Fruit fly (Drosophila melanogaster) whole organism, embryonic: ENCODE results near the gene CG13248.

Experiments used
- B-H1 ChIP-seq: fragments of 200-800 bp; sonication (Bioruptor generic); IDR thresholded peaks from 3 replicates; pipeline ENCODE4 v1.3.6; 2022; ENCODE audit warnings: missing biosample characterization, missing genetic modification characterization
- Bteb2 ChIP-seq: fragments of 200-800 bp; sonication (Bioruptor generic); optimal IDR thresholded peaks from 2 replicates; lab custom pipeline; 2016; ENCODE audit warnings: missing biosample characterization, missing genetic modification characterization
- CG1024 ChIP-seq: fragments of 200-800 bp; sonication (Bioruptor generic); IDR thresholded peaks from 2 replicates; pipeline ENCODE4 v1.3.6; 2022; ENCODE audit warnings: missing biosample characterization, missing genetic modification characterization
- CG10543 ChIP-seq: fragments of 200-800 bp; sonication (Bioruptor generic); optimal IDR thresholded peaks from 3 replicates; lab custom pipeline; 2017; ENCODE audit warnings: missing biosample characterization, mild to moderate bottlenecking, missing genetic modification characterization, moderate library complexity
- CG12236 ChIP-seq: fragments of 200-800 bp; sonication (Bioruptor generic); optimal IDR thresholded peaks from 2 replicates; lab custom pipeline; 2016; ENCODE audit warnings: missing biosample characterization, missing genetic modification characterization
- CG13123 ChIP-seq: fragments of 200-800 bp; sonication (Bioruptor generic); optimal IDR thresholded peaks from 2 replicates; lab custom pipeline; 2016; ENCODE audit warnings: missing biosample characterization, missing genetic modification characterization
- CG13624 ChIP-seq: fragments of 200-800 bp; sonication (Bioruptor generic); optimal IDR thresholded peaks from 2 replicates; lab custom pipeline; 2016; ENCODE audit warnings: missing biosample characterization, missing genetic modification characterization
- CG13775 ChIP-seq: fragments of 200-800 bp; sonication (Bioruptor generic); optimal IDR thresholded peaks from 3 replicates; lab custom pipeline; 2017; ENCODE audit warnings: missing biosample characterization, mild to moderate bottlenecking, missing genetic modification characterization
- CG13894 ChIP-seq: fragments of 200-800 bp; sonication (Bioruptor generic); optimal IDR thresholded peaks from 3 replicates; lab custom pipeline; 2018; ENCODE audit warnings: missing biosample characterization, mild to moderate bottlenecking, missing genetic modification characterization, moderate library complexity
- CG17328 ChIP-seq: fragments of 200-800 bp; sonication (Bioruptor generic); IDR thresholded peaks from 2 replicates; pipeline ENCODE4 v1.3.6; 2022; ENCODE audit warnings: missing biosample characterization, missing genetic modification characterization
- CG1832 ChIP-seq: fragments of 200-800 bp; sonication (Bioruptor generic); optimal IDR thresholded peaks from 2 replicates; lab custom pipeline; 2017; ENCODE audit warnings: missing biosample characterization, mild to moderate bottlenecking, missing genetic modification characterization, inconsistent platforms
- CG32532 ChIP-seq: fragments of 200-800 bp; sonication (Bioruptor generic); IDR thresholded peaks from 2 replicates; pipeline ENCODE4 v1.3.6; 2022; ENCODE audit warnings: missing biosample characterization, missing genetic modification characterization
- CG32767 ChIP-seq: fragments of 200-800 bp; sonication (Bioruptor generic); IDR thresholded peaks from 2 replicates; pipeline ENCODE4 v1.3.6; 2022; ENCODE audit warnings: missing biosample characterization, missing genetic modification characterization
- CG4404 ChIP-seq: fragments of 200-800 bp; sonication (Bioruptor generic); IDR thresholded peaks from 2 replicates; pipeline ENCODE4 v1.3.6; 2022; ENCODE audit warnings: missing biosample characterization, missing genetic modification characterization
- CG4707 ChIP-seq: fragments of 200-800 bp; sonication (Bioruptor generic); optimal IDR thresholded peaks from 2 replicates; lab custom pipeline; 2018; ENCODE audit warnings: missing biosample characterization, mild to moderate bottlenecking, missing genetic modification characterization, moderate library complexity
- CG4820 ChIP-seq: fragments of 200-800 bp; sonication (Bioruptor generic); optimal IDR thresholded peaks from 3 replicates; lab custom pipeline; 2016; ENCODE audit warnings: missing biosample characterization, missing genetic modification characterization
- CG5180 ChIP-seq: fragments of 200-800 bp; sonication (Bioruptor generic); optimal IDR thresholded peaks from 3 replicates; lab custom pipeline; 2017; ENCODE audit warnings: missing biosample characterization, missing genetic modification characterization, mild to moderate bottlenecking, moderate library complexity, missing genetic modification reagents
- CG6654 ChIP-seq: fragments of 200-800 bp; sonication (Bioruptor generic); optimal IDR thresholded peaks from 2 replicates; lab custom pipeline; 2017; ENCODE audit warnings: missing biosample characterization, mild to moderate bottlenecking, missing genetic modification characterization
- CG9817 ChIP-seq: fragments of 200-800 bp; sonication (Bioruptor generic); optimal IDR thresholded peaks from 2 replicates; lab custom pipeline; 2018; ENCODE audit warnings: missing biosample characterization, mild to moderate bottlenecking, missing genetic modification characterization, moderate library complexity
- Camta ChIP-seq: fragments of 200-800 bp; sonication (Bioruptor generic); optimal IDR thresholded peaks from 2 replicates; lab custom pipeline; 2016; ENCODE audit warnings: missing biosample characterization, missing genetic modification characterization
- Dad ChIP-seq: fragments of 200-800 bp; sonication (Bioruptor generic); optimal IDR thresholded peaks from 3 replicates; lab custom pipeline; 2016; ENCODE audit warnings: missing biosample characterization, missing genetic modification characterization
- Dip3 ChIP-seq: fragments of 200-800 bp; sonication (Bioruptor generic); optimal IDR thresholded peaks from 3 replicates; lab custom pipeline; 2016; ENCODE audit warnings: missing biosample characterization, missing genetic modification characterization
- HLH3B ChIP-seq: fragments of 200-800 bp; sonication (Bioruptor generic); IDR thresholded peaks from 2 replicates; pipeline ENCODE4 v1.3.6; 2022; ENCODE audit warnings: missing biosample characterization, missing genetic modification characterization
- Hr78 ChIP-seq, 2 experiments: fragments of 200-800 bp in 1 of 2; fragments of >200 bp in 1 of 2; sonication (Bioruptor generic) in 1 of 2; optimal IDR thresholded peaks; 2 replicates each; lab custom pipeline; 2017 to 2019; ENCODE audit warnings: missing biosample characterization in 2 of 2, missing genetic modification characterization in 2 of 2, mild to moderate bottlenecking in 1 of 2, moderate library complexity in 1 of 2
- Lim3 ChIP-seq: fragments of 200-800 bp; sonication (Bioruptor generic); IDR thresholded peaks from 2 replicates; pipeline ENCODE4 v1.3.6; 2022; ENCODE audit warnings: missing biosample characterization, missing genetic modification characterization
- MESR4 ChIP-seq: fragments of 200-800 bp; sonication (Bioruptor generic); optimal IDR thresholded peaks from 2 replicates; lab custom pipeline; 2018; ENCODE audit warnings: missing biosample characterization, mild to moderate bottlenecking, missing genetic modification characterization, moderate library complexity
- MTF-1 ChIP-seq: fragments of 200-800 bp; sonication (Bioruptor generic); optimal IDR thresholded peaks from 2 replicates; lab custom pipeline; 2018; ENCODE audit warnings: missing biosample characterization, mild to moderate bottlenecking, missing genetic modification characterization, borderline replicate concordance
- NC2α ChIP-seq: fragments of 200-800 bp; sonication (Bioruptor generic); optimal IDR thresholded peaks from 2 replicates; lab custom pipeline; 2016; ENCODE audit warnings: missing biosample characterization, missing genetic modification characterization
- Nf-YA ChIP-seq: fragments of 200-800 bp; sonication (Bioruptor generic); IDR thresholded peaks from 2 replicates; pipeline ENCODE4 v1.3.6; 2022; ENCODE audit warnings: missing biosample characterization, missing genetic modification characterization
- Poxn ChIP-seq: fragments of 200-800 bp; sonication (Bioruptor generic); IDR thresholded peaks from 2 replicates; pipeline ENCODE4 v1.3.6; 2022; ENCODE audit warnings: missing biosample characterization, missing genetic modification characterization
- Ravus ChIP-seq: fragments of 200-800 bp; sonication (Bioruptor generic); IDR thresholded peaks from 2 replicates; pipeline ENCODE4 v1.3.6; 2022; ENCODE audit warnings: missing biosample characterization, missing genetic modification characterization
- abd-A ChIP-seq: fragments of 200-800 bp; sonication (Bioruptor generic); optimal IDR thresholded peaks from 3 replicates; lab custom pipeline; 2019; ENCODE audit warnings: missing biosample characterization, mild to moderate bottlenecking, missing genetic modification characterization, moderate library complexity
- cato ChIP-seq: fragments of 200-800 bp; sonication (Bioruptor generic); optimal IDR thresholded peaks from 2 replicates; lab custom pipeline; 2016; ENCODE audit warnings: missing biosample characterization, missing genetic modification characterization, borderline replicate concordance
- eve ChIP-seq, 2 experiments: fragments of >200 bp; optimal IDR thresholded peaks; 2 replicates each; lab custom pipeline; 2017; ENCODE audit warnings: missing biosample characterization in 2 of 2, missing genetic modification characterization in 2 of 2
- gcm ChIP-seq: fragments of 200-800 bp; sonication (Bioruptor generic); optimal IDR thresholded peaks from 2 replicates; lab custom pipeline; 2019; ENCODE audit warnings: missing biosample characterization, mild to moderate bottlenecking, missing genetic modification characterization, moderate library complexity
- kah ChIP-seq: fragments of 200-800 bp; sonication (Bioruptor generic); optimal IDR thresholded peaks from 2 replicates; lab custom pipeline; 2018; ENCODE audit warnings: missing biosample characterization, mild to moderate bottlenecking, missing genetic modification characterization
- lbe ChIP-seq: fragments of 200-800 bp; sonication (Bioruptor generic); optimal IDR thresholded peaks from 2 replicates; lab custom pipeline; 2016; ENCODE audit warnings: missing biosample characterization, mild to moderate bottlenecking, missing genetic modification characterization
- nmo ChIP-seq: fragments of 200-800 bp; sonication (Bioruptor generic); optimal IDR thresholded peaks from 2 replicates; lab custom pipeline; 2018; ENCODE audit warnings: missing biosample characterization, mild to moderate bottlenecking, missing genetic modification characterization, moderate library complexity
- pan ChIP-seq, 4 experiments: fragments of >200 bp in 3 of 4; fragments of 200-800 bp in 1 of 4; sonication (Bioruptor generic) in 1 of 4; optimal IDR thresholded peaks in 3 of 4; IDR thresholded peaks in 1 of 4; 2 replicates each; pipeline versions ENCODE4 v1.3.6 to Lab custom; 2017 to 2022; ENCODE audit warnings: missing biosample characterization in 2 of 4, missing genetic modification characterization in 2 of 4, mixed read lengths in 1 of 4
- pita ChIP-seq: fragments of 200-800 bp; sonication (Bioruptor generic); optimal IDR thresholded peaks from 2 replicates; lab custom pipeline; 2017; ENCODE audit warnings: missing biosample characterization, mild to moderate bottlenecking, missing genetic modification characterization
- pros ChIP-seq: fragments of 200-800 bp; sonication (Bioruptor generic); optimal IDR thresholded peaks from 3 replicates; lab custom pipeline; 2019; ENCODE audit warnings: missing biosample characterization, mild to moderate bottlenecking, missing genetic modification characterization, moderate library complexity
- sima ChIP-seq: fragments of 200-800 bp; sonication (Bioruptor generic); optimal IDR thresholded peaks from 2 replicates; lab custom pipeline; 2016; ENCODE audit warnings: missing biosample characterization, missing genetic modification characterization
- tup ChIP-seq: fragments of 200-800 bp; sonication (Bioruptor generic); optimal IDR thresholded peaks from 2 replicates; lab custom pipeline; 2016; ENCODE audit warnings: missing biosample characterization, mild to moderate bottlenecking, missing genetic modification characterization, moderate library complexity
- tx ChIP-seq: fragments of 200-800 bp; sonication (Bioruptor generic); optimal IDR thresholded peaks from 2 replicates; lab custom pipeline; 2016; ENCODE audit warnings: missing biosample characterization, missing genetic modification characterization
- unc-4 ChIP-seq: fragments of 200-800 bp; sonication (Bioruptor generic); IDR thresholded peaks from 2 replicates; pipeline ENCODE4 v1.3.6; 2022; ENCODE audit warnings: missing biosample characterization, missing genetic modification characterization; ENCODE audit not compliant: partially characterized antibody
- zen2 ChIP-seq: fragments of 200-800 bp; sonication (Bioruptor generic); IDR thresholded peaks from 3 replicates; pipeline ENCODE4 v1.3.6; 2022; ENCODE audit warnings: missing biosample characterization, missing genetic modification characterization; ENCODE audit not compliant: partially characterized antibody
- zf30C ChIP-seq: fragments of 200-800 bp; sonication (Bioruptor generic); optimal IDR thresholded peaks from 3 replicates; lab custom pipeline; 2018; ENCODE audit warnings: missing biosample characterization, mild to moderate bottlenecking, missing genetic modification characterization

CG13248 gene

dm6 chr3L:20441632-20442469 is 31.5 kb upstream of the CG13248 start, which contains the start of gene CG5910 (continued):
- TF ChIP-seq CG4820: peak; percentile 79
- peak; percentile 76 for TF ChIP-seq HLH3B (GFP tag; lab: Robert Waterston, UW)
- peak; percentile 34 for TF ChIP-seq CG4707 (GFP tag; lab: Kevin White, UChicago)
- TF ChIP-seq tup (GFP tag; lab: Kevin White, UChicago): peak; percentile 16
- TF ChIP-seq CG13775 (GFP tag; lab: Kevin White, UChicago): peak; percentile 88
- no peak for TF ChIP-seq Dip3 (GFP tag; lab: Kevin White, UChicago)
- TF ChIP-seq Bteb2 (GFP tag; lab: Kevin White, UChicago): peak; percentile 48
- TF ChIP-seq gcm: peak; percentile 89
- TF ChIP-seq CG9817: peak; percentile 80
- TF ChIP-seq CG32532: peak; percentile 80
- no peak for TF ChIP-seq pan (optimal IDR thresholded peaks at IDR 0.05; lab: Kevin White, UChicago)
- TF ChIP-seq pan (GFP tag; optimal IDR thresholded peaks at IDR 0.05 in 1 of 2, IDR thresholded peaks at IDR 0.05 in 1 of 2): peak in 1 of 2 experiments; percentile 73
- TF ChIP-seq CG5180 (GFP tag; lab: Kevin White, UChicago): peak; percentile 78
- peak; percentile 86 for TF ChIP-seq CG10543 (GFP tag; lab: Kevin White, UChicago)
- no peak for TF ChIP-seq Dad (GFP tag; lab: Kevin White, UChicago)
- TF ChIP-seq MESR4 (GFP tag; lab: Kevin White, UChicago): no peak
- TF ChIP-seq CG1832 (GFP tag; lab: Kevin White, UChicago): no peak
- TF ChIP-seq zf30C (GFP tag; lab: Kevin White, UChicago): peak; percentile 87
- TF ChIP-seq tx (GFP tag; lab: Kevin White, UChicago): peak; percentile 14
- no peak for TF ChIP-seq eve (GFP tag; optimal IDR thresholded peaks at IDR 0.05; lab: Kevin White, UChicago)
- TF ChIP-seq B-H1 (GFP tag; lab: Robert Waterston, UW): peak; percentile 65; the same call in 2 of the 3 replicates
- TF ChIP-seq CG32767 (GFP tag; lab: Robert Waterston, UW): peak; percentile 74
- peak; percentile 91 for TF ChIP-seq pros (GFP tag; lab: Kevin White, UChicago)
- TF ChIP-seq Poxn (GFP tag; lab: Robert Waterston, UW): 0 out of 2 replicates have a peak, but pooled peaks have one; percentile 18
- peak; percentile 45 for TF ChIP-seq cato (GFP tag; lab: Kevin White, UChicago)
- TF ChIP-seq lbe (GFP tag; lab: Kevin White, UChicago): peak; percentile 11
- peak; percentile 69 for TF ChIP-seq kah
- TF ChIP-seq Camta (GFP tag; lab: Kevin White, UChicago): no peak
- peak; percentile 87 for TF ChIP-seq CG13894 (tag; lab: Kevin White, UChicago)
- no peak for TF ChIP-seq zen2 (GFP tag; lab: Robert Waterston, UW)
- TF ChIP-seq NC2α (GFP tag; lab: Kevin White, UChicago): no peak
- peak; percentile 66 for TF ChIP-seq CG1024 (GFP tag; lab: Robert Waterston, UW)
- TF ChIP-seq pita (GFP tag; lab: Kevin White, UChicago): no peak
- TF ChIP-seq CG4404 (GFP tag; lab: Robert Waterston, UW): no peak; the same call in none of the 2 replicates
- peak; percentile 16 for TF ChIP-seq CG13624 (GFP tag; lab: Kevin White, UChicago)
- peak; percentile 61 for TF ChIP-seq abd-A (tag; lab: Kevin White, UChicago)
- no peak for TF ChIP-seq CG12236
- peak; percentile 53 for TF ChIP-seq MTF-1 (GFP tag; lab: Kevin White, UChicago)
- TF ChIP-seq sima (GFP tag; lab: Kevin White, UChicago): no peak
- TF ChIP-seq CG6654 (GFP tag; lab: Kevin White, UChicago): peak; percentile 60
- peak; percentile 95 for TF ChIP-seq nmo (GFP tag; lab: Kevin White, UChicago)
- peak; percentile 76 for TF ChIP-seq CG13123 (GFP tag; lab: Kevin White, UChicago)
- TF ChIP-seq Nf-YA (GFP tag; lab: Robert Waterston, UW): peak; percentile 41; the same call in 1 of the 2 replicates
- TF ChIP-seq Hr78 (GFP tag; optimal IDR thresholded peaks at IDR 0.05; lab: Kevin White, UChicago): no peak
- no peak for TF ChIP-seq unc-4 (GFP tag; lab: Robert Waterston, UW)
- peak; percentile 69; the same call in 1 of the 2 replicates for TF ChIP-seq CG17328
- TF ChIP-seq Lim3 (GFP tag; lab: Robert Waterston, UW): 0 out of 2 replicates have a peak, but pooled peaks have one; percentile 19
- TF ChIP-seq Ravus (GFP tag; lab: Robert Waterston, UW): peak; percentile 26; the same call in 1 of the 2 replicates
